Fruit fly (Drosophila melanogaster): ENCODE data around the gene TfIIEbeta.

Gene TfIIEbeta

DNA sequence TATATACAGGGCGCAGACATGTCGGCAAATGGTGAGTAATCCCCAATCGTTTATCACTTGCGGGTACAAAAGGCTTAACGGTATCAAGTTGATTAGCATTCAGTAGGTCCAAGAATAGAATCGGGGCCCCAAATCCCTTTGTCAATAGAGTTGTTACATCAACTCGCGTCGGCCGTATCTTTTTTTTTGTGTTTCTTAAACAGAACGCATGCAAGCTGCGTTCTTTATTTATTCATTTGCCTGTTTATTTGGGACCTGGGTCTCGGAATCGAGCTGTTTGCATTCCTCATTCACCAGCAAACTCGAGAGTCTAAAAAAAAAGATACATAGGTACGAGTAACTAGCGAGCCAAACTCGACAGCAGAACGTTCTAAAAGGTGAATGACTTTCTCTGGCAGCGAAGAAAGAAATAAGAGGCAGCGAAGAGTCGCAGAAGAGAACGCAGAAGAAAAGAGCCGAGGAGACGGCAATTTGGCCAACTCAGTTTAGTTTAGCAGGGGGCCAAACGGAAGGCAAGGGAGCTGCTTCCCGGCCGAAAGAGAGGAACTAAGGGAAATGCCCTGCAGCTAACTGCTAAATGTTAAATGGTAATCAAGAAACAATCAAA, 14.6 kb upstream of the TfIIEbeta start:
- peak; percentile 39 for TF ChIP-seq MTF-1 (GFP tag; optimal IDR thresholded peaks at IDR 0.05; ENCODE audit: borderline replicate concordance)
- TF ChIP-seq sens-2 (GFP tag; IDR thresholded peaks at IDR 0.05) = no peak
- TF ChIP-seq CG33557 (GFP tag; optimal IDR thresholded peaks at IDR 0.05) = peak; percentile 59
- peak; percentile 13 for TF ChIP-seq zen (tag; optimal IDR thresholded peaks at IDR 0.05)
- TF ChIP-seq CG10209 (GFP tag; optimal IDR thresholded peaks at IDR 0.05) = peak; percentile 36
- TF ChIP-seq tll (GFP tag; optimal IDR thresholded peaks at IDR 0.05) = no peak
- no peak for TF ChIP-seq NfI (GFP tag; optimal IDR thresholded peaks at IDR 0.05)
- 0 out of 2 replicates have a peak, but pooled peaks have one; percentile 14 for TF ChIP-seq CG6689 (GFP tag; IDR thresholded peaks at IDR 0.05)
- peak; percentile 66 for TF ChIP-seq Xrp1 (GFP tag; IDR thresholded peaks at IDR 0.05)
- TF ChIP-seq CG15601 (tag; optimal IDR thresholded peaks at IDR 0.05) = peak; percentile 86
- peak; percentile 69 for TF ChIP-seq CG6813 (GFP tag; optimal IDR thresholded peaks at IDR 0.05)
- TF ChIP-seq CG18262 (tag; optimal IDR thresholded peaks at IDR 0.05) = peak; percentile 44
- peak; percentile 31; the same call in 1 of the 2 replicates for TF ChIP-seq onecut (GFP tag; IDR thresholded peaks at IDR 0.05)
- TF ChIP-seq otp (GFP tag; IDR thresholded peaks at IDR 0.05) = peak; percentile 59; the same call in 1 of the 3 replicates
- TF ChIP-seq Side (GFP tag; optimal IDR thresholded peaks at IDR 0.05) = peak; percentile 33
- no peak for TF ChIP-seq YL-1 (GFP tag; optimal IDR thresholded peaks at IDR 0.05)
- no peak for TF ChIP-seq Mes4 (GFP tag; optimal IDR thresholded peaks at IDR 0.05)
- peak; percentile 50 for TF ChIP-seq CG14710 (tag; optimal IDR thresholded peaks at IDR 0.05)
- peak; percentile 16 for TF ChIP-seq Sry-β (GFP tag; optimal IDR thresholded peaks at IDR 0.05)
- no peak for TF ChIP-seq NC2α (GFP tag; optimal IDR thresholded peaks at IDR 0.05)
- no peak for TF ChIP-seq CG2120 (GFP tag; optimal IDR thresholded peaks at IDR 0.05)
- TF ChIP-seq Pdp1 (GFP tag; optimal IDR thresholded peaks at IDR 0.05) = peak in 1 of 2 experiments; percentile 33
- peak; percentile 2 for TF ChIP-seq CG15011 (GFP tag; optimal IDR thresholded peaks at IDR 0.05)
- TF ChIP-seq chm (GFP tag; IDR thresholded peaks at IDR 0.05) = peak; percentile 62; the same call in 1 of the 2 replicates
- TF ChIP-seq Ssrp (tag; optimal IDR thresholded peaks at IDR 0.05) = no peak
- TF ChIP-seq CG5180 (GFP tag; optimal IDR thresholded peaks at IDR 0.05) = no peak
- TF ChIP-seq danr (GFP tag; IDR thresholded peaks at IDR 0.05) = no peak
- TF ChIP-seq sim (GFP tag; IDR thresholded peaks at IDR 0.05) = 0 out of 2 replicates have a peak, but pooled peaks have one; percentile 18
- no peak for TF ChIP-seq CG12219 (GFP tag; optimal IDR thresholded peaks at IDR 0.05)
- no peak for TF ChIP-seq CG12299 (tag; optimal IDR thresholded peaks at IDR 0.05)
- TF ChIP-seq CG1529 (GFP tag; optimal IDR thresholded peaks at IDR 0.05) = peak; percentile 30
- no peak for TF ChIP-seq CG42726 (GFP tag; IDR thresholded peaks at IDR 0.05; ENCODE audit: partially characterized antibody)
- no peak for TF ChIP-seq CG31224 (GFP tag; IDR thresholded peaks at IDR 0.05)
- TF ChIP-seq kni (GFP tag; optimal IDR thresholded peaks at IDR 0.05) = peak; percentile 92
- TF ChIP-seq CG7556 (GFP tag; optimal IDR thresholded peaks at IDR 0.05) = no peak
- peak; percentile 15 for TF ChIP-seq fd102C (GFP tag; optimal IDR thresholded peaks at IDR 0.05)
- no peak for TF ChIP-seq Dll (GFP tag; IDR thresholded peaks at IDR 0.05; ENCODE audit: partially characterized antibody)
- no peak for TF ChIP-seq MESR4 (GFP tag; optimal IDR thresholded peaks at IDR 0.05)
- peak; percentile 64 for TF ChIP-seq Med (GFP tag)
- peak; percentile 23 for TF ChIP-seq CG2712 (tag; optimal IDR thresholded peaks at IDR 0.05)
- TF ChIP-seq chif (GFP tag; optimal IDR thresholded peaks at IDR 0.05) = peak in 1 of 2 experiments; percentile 6
- no peak for TF ChIP-seq Dfd (GFP tag; optimal IDR thresholded peaks at IDR 0.05)
- peak; percentile 28 for TF ChIP-seq CG6254 (GFP tag; optimal IDR thresholded peaks at IDR 0.05)
- peak; percentile 16 for TF ChIP-seq salm (tag; optimal IDR thresholded peaks at IDR 0.05)
- peak; percentile 6 for TF ChIP-seq nerfin-1 (tag; optimal IDR thresholded peaks at IDR 0.05)
- TF ChIP-seq CG12155 (GFP tag; optimal IDR thresholded peaks at IDR 0.05) = no peak
- TF ChIP-seq org-1 (GFP tag; optimal IDR thresholded peaks at IDR 0.05) = peak; percentile 9
- peak; percentile 54 for TF ChIP-seq CG3407 (GFP tag; optimal IDR thresholded peaks at IDR 0.05)
